Fruit fly (Drosophila melanogaster) whole organism, embryonic: Measurements from ENCODE around the gene CG13070.

Experiments used
- Asciz ChIP-seq: fragments of 200-800 bp; sonication (Bioruptor generic); optimal IDR thresholded peaks from 2 replicates; lab custom pipeline; 2017; ENCODE audit warnings: missing biosample characterization, mild to moderate bottlenecking, missing genetic modification characterization, missing genetic modification reagents
- Bdp1 ChIP-seq: fragments of 200-800 bp; sonication (Bioruptor generic); optimal IDR thresholded peaks from 3 replicates; lab custom pipeline; 2016; ENCODE audit warnings: missing biosample characterization, missing genetic modification characterization
- CG10267 ChIP-seq: fragments of 200-800 bp; sonication (Bioruptor generic); optimal IDR thresholded peaks from 2 replicates; lab custom pipeline; 2018; ENCODE audit warnings: missing biosample characterization, mild to moderate bottlenecking, missing genetic modification characterization, moderate library complexity
- CG11456 ChIP-seq: fragments of 200-800 bp; sonication (Bioruptor generic); IDR thresholded peaks from 3 replicates; pipeline ENCODE4 v1.3.6; 2022; ENCODE audit warnings: missing biosample characterization, missing genetic modification characterization
- CG12155 ChIP-seq: fragments of 200-800 bp; sonication (Bioruptor generic); optimal IDR thresholded peaks from 3 replicates; lab custom pipeline; 2016; ENCODE audit warnings: missing biosample characterization, missing genetic modification characterization
- CG12744 ChIP-seq: fragments of 200-800 bp; sonication (Bioruptor generic); optimal IDR thresholded peaks from 2 replicates; lab custom pipeline; 2016; ENCODE audit warnings: missing biosample characterization, missing genetic modification characterization
- CG12769 ChIP-seq: fragments of 200-800 bp; sonication (Bioruptor generic); optimal IDR thresholded peaks from 2 replicates; lab custom pipeline; 2019; ENCODE audit warnings: missing biosample characterization, mild to moderate bottlenecking, missing genetic modification characterization, moderate library complexity
- CG13894 ChIP-seq: fragments of 200-800 bp; sonication (Bioruptor generic); optimal IDR thresholded peaks from 3 replicates; lab custom pipeline; 2018; ENCODE audit warnings: missing biosample characterization, mild to moderate bottlenecking, missing genetic modification characterization, moderate library complexity
- CG14860 ChIP-seq: fragments of 200-800 bp; sonication (Bioruptor generic); IDR thresholded peaks from 3 replicates; pipeline ENCODE4 v1.3.6; 2022; ENCODE audit warnings: missing biosample characterization, missing genetic modification characterization; ENCODE audit not compliant: partially characterized antibody
- CG15514 ChIP-seq: fragments of 200-800 bp; sonication (Bioruptor generic); optimal IDR thresholded peaks from 3 replicates; lab custom pipeline; 2017; ENCODE audit warnings: missing biosample characterization, missing genetic modification characterization, mild to moderate bottlenecking, moderate library complexity, missing genetic modification reagents
- CG16815 ChIP-seq: fragments of 200-800 bp; sonication (Bioruptor generic); optimal IDR thresholded peaks from 3 replicates; lab custom pipeline; 2017; ENCODE audit warnings: missing biosample characterization, mild to moderate bottlenecking, missing genetic modification characterization
- CG2120 ChIP-seq: fragments of 200-800 bp; sonication (Bioruptor generic); optimal IDR thresholded peaks from 3 replicates; lab custom pipeline; 2016; ENCODE audit warnings: missing biosample characterization, missing genetic modification characterization
- CG2199 ChIP-seq: fragments of 200-800 bp; sonication (Bioruptor generic); IDR thresholded peaks from 3 replicates; pipeline ENCODE4 v1.3.6; 2022; ENCODE audit warnings: missing biosample characterization, missing genetic modification characterization
- CG2875 ChIP-seq: fragments of 200-800 bp; sonication (Bioruptor generic); optimal IDR thresholded peaks from 2 replicates; lab custom pipeline; 2017; ENCODE audit warnings: missing biosample characterization, mild to moderate bottlenecking, missing genetic modification characterization, missing genetic modification reagents
- CG5245 ChIP-seq: fragments of 200-800 bp; sonication (Bioruptor generic); optimal IDR thresholded peaks from 3 replicates; lab custom pipeline; 2016; ENCODE audit warnings: missing biosample characterization, missing genetic modification characterization
- CG6175 ChIP-seq: fragments of 200-800 bp; sonication (Bioruptor generic); IDR thresholded peaks from 3 replicates; pipeline ENCODE4 v1.3.6; 2022; ENCODE audit warnings: missing biosample characterization, missing genetic modification characterization
- CG6689 ChIP-seq: fragments of 200-800 bp; sonication (Bioruptor generic); IDR thresholded peaks from 2 replicates; pipeline ENCODE4 v1.3.6; 2022; ENCODE audit warnings: missing biosample characterization, missing genetic modification characterization
- CG6791 ChIP-seq: fragments of 200-800 bp; sonication (Bioruptor generic); IDR thresholded peaks from 3 replicates; pipeline ENCODE4 v1.3.6; 2022; ENCODE audit warnings: missing biosample characterization, missing genetic modification characterization; ENCODE audit not compliant: partially characterized antibody
- CG8281 ChIP-seq: fragments of 200-800 bp; sonication (Bioruptor generic); optimal IDR thresholded peaks from 2 replicates; lab custom pipeline; 2018; ENCODE audit warnings: missing biosample characterization, mild to moderate bottlenecking, missing genetic modification characterization, moderate library complexity
- CG8359 ChIP-seq: fragments of 200-800 bp; sonication (Bioruptor generic); optimal IDR thresholded peaks from 2 replicates; lab custom pipeline; 2017; ENCODE audit warnings: missing biosample characterization, mild to moderate bottlenecking, missing genetic modification characterization, borderline replicate concordance
- D19B ChIP-seq: fragments of 200-800 bp; sonication (Bioruptor generic); optimal IDR thresholded peaks from 2 replicates; lab custom pipeline; 2017; ENCODE audit warnings: missing biosample characterization, mild to moderate bottlenecking, missing genetic modification characterization
- Doc3 ChIP-seq: fragments of 200-800 bp; sonication (Bioruptor generic); IDR thresholded peaks from 3 replicates; pipeline ENCODE4 v1.3.6; 2022; ENCODE audit warnings: missing biosample characterization, missing genetic modification characterization; ENCODE audit not compliant: partially characterized antibody
- Drgx ChIP-seq: fragments of 200-800 bp; sonication (Bioruptor generic); IDR thresholded peaks from 2 replicates; pipeline ENCODE4 v1.3.6; 2022; ENCODE audit warnings: missing biosample characterization, missing genetic modification characterization
- Eip74EF ChIP-seq, 2 experiments: fragments of 200-800 bp in 1 of 2; fragments of >200 bp in 1 of 2; sonication (Bioruptor generic) in 1 of 2; optimal IDR thresholded peaks; 2 replicates each; lab custom pipeline; 2017 to 2019; ENCODE audit warnings: missing biosample characterization in 2 of 2, missing genetic modification characterization in 2 of 2, mild to moderate bottlenecking in 1 of 2, moderate library complexity in 1 of 2
- Gug ChIP-seq: fragments of 200-800 bp; sonication (Bioruptor generic); IDR thresholded peaks from 4 replicates; pipeline ENCODE4 v1.3.6; 2022; ENCODE audit warnings: missing biosample characterization, missing genetic modification characterization
- Hey ChIP-seq: fragments of 200-800 bp; sonication (Bioruptor generic); optimal IDR thresholded peaks from 3 replicates; lab custom pipeline; 2018; ENCODE audit warnings: missing biosample characterization, mild to moderate bottlenecking, missing genetic modification characterization
- HmgD ChIP-seq: fragments of 200-800 bp; sonication (Bioruptor generic); optimal IDR thresholded peaks from 3 replicates; lab custom pipeline; 2016; ENCODE audit warnings: missing biosample characterization, missing genetic modification characterization
- Jarid2 ChIP-seq: fragments of 200-800 bp; sonication (Bioruptor generic); optimal IDR thresholded peaks from 3 replicates; lab custom pipeline; 2017; ENCODE audit warnings: mild to moderate bottlenecking, missing biosample characterization, missing genetic modification reagents, missing genetic modification characterization
- Kr ChIP-seq: fragments of 200-800 bp; sonication (Bioruptor generic); optimal IDR thresholded peaks from 2 replicates; lab custom pipeline; 2017; ENCODE audit warnings: missing biosample characterization, mild to moderate bottlenecking, missing genetic modification characterization
- Lpt ChIP-seq: fragments of >200 bp; optimal IDR thresholded peaks from 2 replicates; lab custom pipeline; 2018; ENCODE audit warnings: missing biosample characterization, missing genetic modification characterization
- NC2β ChIP-seq: fragments of 200-800 bp; sonication (Bioruptor generic); optimal IDR thresholded peaks from 2 replicates; lab custom pipeline; 2016; ENCODE audit warnings: missing biosample characterization, missing genetic modification characterization
- Nf-YA ChIP-seq: fragments of 200-800 bp; sonication (Bioruptor generic); IDR thresholded peaks from 2 replicates; pipeline ENCODE4 v1.3.6; 2022; ENCODE audit warnings: missing biosample characterization, missing genetic modification characterization
- Nf-YC ChIP-seq: fragments of 200-800 bp; optimal IDR thresholded peaks from 3 replicates; lab custom pipeline; 2019; ENCODE audit warnings: missing biosample characterization, mild to moderate bottlenecking, missing genetic modification characterization, moderate library complexity
- Optix ChIP-seq: fragments of 200-800 bp; sonication (Bioruptor generic); IDR thresholded peaks from 3 replicates; pipeline ENCODE4 v1.3.6; 2022; ENCODE audit warnings: missing biosample characterization, missing genetic modification characterization
- Ravus ChIP-seq: fragments of 200-800 bp; sonication (Bioruptor generic); IDR thresholded peaks from 2 replicates; pipeline ENCODE4 v1.3.6; 2022; ENCODE audit warnings: missing biosample characterization, missing genetic modification characterization
- Rx ChIP-seq: fragments of 200-800 bp; sonication (Bioruptor generic); IDR thresholded peaks from 2 replicates; pipeline ENCODE4 v1.3.6; 2022; ENCODE audit warnings: missing biosample characterization, missing genetic modification characterization
- Scr ChIP-seq: fragments of 200-800 bp; sonication (Bioruptor generic); IDR thresholded peaks from 2 replicates; pipeline ENCODE4 v1.3.6; 2022; ENCODE audit warnings: missing biosample characterization, missing genetic modification characterization; ENCODE audit not compliant: partially characterized antibody
- Ssrp ChIP-seq: fragments of 200-800 bp; sonication (Bioruptor generic); optimal IDR thresholded peaks from 2 replicates; lab custom pipeline; 2018; ENCODE audit warnings: missing biosample characterization, mild to moderate bottlenecking, missing genetic modification characterization, moderate library complexity
- Stat92E ChIP-seq, 3 experiments: fragments of >200 bp in 2 of 3; fragments of 200-800 bp in 1 of 3; sonication (Bioruptor generic) in 1 of 3; optimal IDR thresholded peaks; 2 replicates each; lab custom pipeline; 2017 to 2019; ENCODE audit warnings: missing biosample characterization in 3 of 3, missing genetic modification characterization in 3 of 3, mild to moderate bottlenecking in 1 of 3, moderate library complexity in 1 of 3
- YL-1 ChIP-seq: fragments of 200-800 bp; sonication (Bioruptor generic); optimal IDR thresholded peaks from 3 replicates; lab custom pipeline; 2017; ENCODE audit warnings: missing biosample characterization, mild to moderate bottlenecking, missing genetic modification characterization
- crc ChIP-seq: fragments of 200-800 bp; sonication (Bioruptor generic); optimal IDR thresholded peaks from 2 replicates; lab custom pipeline; 2016; ENCODE audit warnings: missing biosample characterization, missing genetic modification characterization
- crol ChIP-seq: fragments of 200-800 bp; sonication (Bioruptor generic); IDR thresholded peaks from 2 replicates; pipeline ENCODE4 v1.3.6; 2022; ENCODE audit warnings: missing biosample characterization, missing genetic modification characterization
- crp ChIP-seq, 2 experiments: fragments of 200-800 bp; sonication (Bioruptor generic); optimal IDR thresholded peaks; 2 replicates in 1 of 2; 3 replicates in 1 of 2; lab custom pipeline; 2017; ENCODE audit warnings: missing biosample characterization in 2 of 2, missing genetic modification characterization in 2 of 2, mild to moderate bottlenecking in 1 of 2, moderate library complexity in 1 of 2
- dimm ChIP-seq: fragments of 200-800 bp; sonication (Bioruptor generic); IDR thresholded peaks from 2 replicates; pipeline ENCODE4 v1.3.6; 2022; ENCODE audit warnings: missing biosample characterization, missing genetic modification characterization
- exex ChIP-seq: fragments of 200-800 bp; sonication (Bioruptor generic); optimal IDR thresholded peaks from 4 replicates; lab custom pipeline; 2018; ENCODE audit warnings: missing biosample characterization, mild to moderate bottlenecking, missing genetic modification characterization, moderate library complexity
- h ChIP-seq: fragments of >200 bp; optimal IDR thresholded peaks from 2 replicates; lab custom pipeline; 2017
- lab ChIP-seq: fragments of 200-800 bp; sonication (Bioruptor generic); optimal IDR thresholded peaks from 3 replicates; lab custom pipeline; 2017; ENCODE audit warnings: missing biosample characterization, missing genetic modification characterization, mild to moderate bottlenecking, moderate library complexity, missing genetic modification reagents
- nerfin-2 ChIP-seq: fragments of 200-800 bp; sonication (Bioruptor generic); IDR thresholded peaks from 2 replicates; pipeline ENCODE4 v1.3.6; 2022; ENCODE audit warnings: missing biosample characterization, missing genetic modification characterization; ENCODE audit not compliant: partially characterized antibody
- sd ChIP-seq: fragments of 200-800 bp; sonication (Bioruptor generic); optimal IDR thresholded peaks from 3 replicates; lab custom pipeline; 2018; ENCODE audit warnings: missing biosample characterization, mild to moderate bottlenecking, missing genetic modification characterization, moderate library complexity

CG13070 gene

dm6 chr3L:16228659-16229205, 34.4 kb upstream of the CG13070 start, which contains the start of gene Tmx3 (continued):
- TF ChIP-seq Ssrp (tag; lab: Kevin White, UChicago) = peak; percentile 92
- TF ChIP-seq crc (GFP tag; lab: Kevin White, UChicago) = no peak
- TF ChIP-seq CG16815 = peak; percentile 84
- TF ChIP-seq sd (tag; lab: Kevin White, UChicago) = peak; percentile 85
- TF ChIP-seq CG13894 = no peak
- TF ChIP-seq CG2875 (GFP tag; lab: Kevin White, UChicago) = peak; percentile 54
- TF ChIP-seq HmgD = no peak
- TF ChIP-seq CG5245 = peak; percentile 57
- TF ChIP-seq Lpt (GFP tag; lab: Kevin White, UChicago) = no peak
- TF ChIP-seq Gug (GFP tag; lab: Robert Waterston, UW) = peak; percentile 93
- peak; percentile 87 for TF ChIP-seq lab (GFP tag; lab: Kevin White, UChicago)
- TF ChIP-seq Bdp1 (GFP tag; lab: Kevin White, UChicago) = no peak
- TF ChIP-seq Ravus (GFP tag; lab: Robert Waterston, UW) = peak; percentile 70
- TF ChIP-seq CG8359 = no peak
- no peak for TF ChIP-seq CG6791 (GFP tag; lab: Robert Waterston, UW)
- peak; percentile 81 for TF ChIP-seq Nf-YA (GFP tag; lab: Robert Waterston, UW)
- TF ChIP-seq Nf-YC (tag; lab: Kevin White, UChicago) = peak; percentile 3
- peak; percentile 67 for TF ChIP-seq D19B
- peak; percentile 84 for TF ChIP-seq YL-1 (GFP tag; lab: Kevin White, UChicago)
- peak; percentile 69 for TF ChIP-seq CG15514 (GFP tag; lab: Kevin White, UChicago)
- TF ChIP-seq Jarid2 (GFP tag; lab: Kevin White, UChicago) = no peak
- TF ChIP-seq crol (GFP tag; lab: Robert Waterston, UW) = 0 out of 2 replicates have a peak, but pooled peaks have one; percentile 20
- no peak for TF ChIP-seq nerfin-2 (GFP tag; lab: Robert Waterston, UW)
- peak; percentile 89 for TF ChIP-seq Rx
- peak in 1 of 3 experiments; percentile 45 for TF ChIP-seq Stat92E (GFP tag; optimal IDR thresholded peaks at IDR 0.05; lab: Kevin White, UChicago)
- TF ChIP-seq CG2120 (GFP tag; lab: Kevin White, UChicago) = peak; percentile 88
- TF ChIP-seq Asciz (GFP tag; lab: Kevin White, UChicago) = peak; percentile 30
- peak; percentile 68; the same call in 2 of the 3 replicates for TF ChIP-seq Optix
- TF ChIP-seq Doc3 (GFP tag; lab: Robert Waterston, UW) = no peak
- TF ChIP-seq CG6175 (GFP tag; lab: Robert Waterston, UW) = peak; percentile 65; the same call in 2 of the 3 replicates
- TF ChIP-seq CG14860 (GFP tag; lab: Robert Waterston, UW) = no peak
- TF ChIP-seq CG12744 (GFP tag; lab: Kevin White, UChicago) = peak; percentile 27
- no peak for TF ChIP-seq Hey (tag; lab: Kevin White, UChicago)
- no peak for TF ChIP-seq Scr (GFP tag; lab: Robert Waterston, UW)
- TF ChIP-seq Drgx (GFP tag; lab: Robert Waterston, UW) = peak; percentile 90
- TF ChIP-seq CG6689 (GFP tag; lab: Robert Waterston, UW) = peak; percentile 90
- TF ChIP-seq crp (GFP tag; optimal IDR thresholded peaks at IDR 0.05; lab: Kevin White, UChicago) = peak in 1 of 2 experiments; percentile 61
- no peak for TF ChIP-seq Kr (GFP tag; lab: Kevin White, UChicago)
- peak; percentile 84 for TF ChIP-seq CG10267 (tag; lab: Kevin White, UChicago)
- peak; percentile 50 for TF ChIP-seq CG8281
- TF ChIP-seq dimm = peak; percentile 84
- no peak for TF ChIP-seq exex (tag; lab: Kevin White, UChicago)
- peak; percentile 18 for TF ChIP-seq NC2β (GFP tag; lab: Kevin White, UChicago)
- no peak for TF ChIP-seq Eip74EF (GFP tag; optimal IDR thresholded peaks at IDR 0.05; lab: Kevin White, UChicago)
- TF ChIP-seq CG12769 (tag; lab: Kevin White, UChicago) = no peak
- TF ChIP-seq CG12155 = peak; percentile 87
- TF ChIP-seq CG2199 (GFP tag; lab: Robert Waterston, UW) = peak; percentile 25; the same call in 1 of the 3 replicates
- peak; percentile 95 for TF ChIP-seq CG11456 (GFP tag; lab: Robert Waterston, UW)
- no peak for TF ChIP-seq h
